Worm (Caenorhabditis elegans): ENCODE measurements around the gene zipt-16.

zipt-16 gene

DNA sequence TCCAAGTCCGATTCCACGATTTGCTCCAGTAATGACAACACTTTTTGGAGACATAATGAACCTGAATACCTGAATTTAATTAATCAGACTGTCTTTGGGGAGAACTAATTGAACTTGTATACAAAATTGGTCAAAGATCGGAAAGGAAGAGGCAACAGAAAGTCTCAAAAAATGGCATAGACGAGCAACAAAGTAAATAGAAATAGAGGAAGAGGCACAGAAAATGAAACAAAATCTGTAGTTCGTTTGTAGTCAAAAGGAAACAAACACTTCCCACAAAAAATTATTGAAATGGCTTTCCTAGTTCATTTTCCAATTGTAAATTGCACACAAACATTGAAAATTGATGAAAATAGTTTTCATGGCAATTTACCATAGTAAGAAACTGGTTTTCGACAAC lies 51.9 kb downstream of the zipt-16 start, which contains the start of gene C55A6.6:
Gene C55A6.6, minus strand, starts transcription at position 61 of the 400 bp plus-strand sequence.
- TF ChIP-seq blmp-1 (tag; optimal IDR thresholded peaks at IDR 0.05) (no peak), nhr-237 (tag; optimal IDR thresholded peaks at IDR 0.05) (no peak), mep-1 (tag; optimal IDR thresholded peaks at IDR 0.05) (no peak), ceh-43 (GFP tag; optimal IDR thresholded peaks at IDR 0.05) (no peak), lin-32 (GFP tag; optimal IDR thresholded peaks at IDR 0.05) (no peak)

DNA sequence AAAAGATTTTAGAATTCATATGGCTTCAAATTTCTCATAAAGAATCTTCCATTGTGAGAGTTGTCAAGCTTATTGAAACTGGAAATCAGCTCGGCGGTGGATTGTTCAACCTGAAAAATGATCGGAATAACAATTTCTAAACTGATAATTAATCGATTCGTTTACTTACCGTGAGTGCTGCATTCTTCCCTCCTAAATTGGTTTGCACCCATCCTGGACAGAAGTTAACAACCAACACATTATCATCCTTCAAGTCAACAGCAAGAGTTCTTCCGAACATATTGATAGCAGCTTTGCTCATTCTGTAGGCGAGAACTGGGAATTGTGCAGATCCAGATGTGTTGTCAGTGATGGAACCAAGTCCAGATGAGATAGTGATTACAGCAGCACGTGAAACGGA lies 52.3 kb downstream of the zipt-16 start:
- no peak for TF ChIP-seq nhr-237 (tag; optimal IDR thresholded peaks at IDR 0.05)
- TF ChIP-seq tbx-8 (GFP tag; optimal IDR thresholded peaks at IDR 0.05) = no peak
- TF ChIP-seq bed-3 (GFP tag; optimal IDR thresholded peaks at IDR 0.05) = no peak
- no peak for TF ChIP-seq nhr-12 (tag; optimal IDR thresholded peaks at IDR 0.05)
- TF ChIP-seq sptf-1 (tag; optimal IDR thresholded peaks at IDR 0.05) = no peak
- TF ChIP-seq nhr-76 (tag; optimal IDR thresholded peaks at IDR 0.05) = no peak
- TF ChIP-seq mls-2 (tag; optimal IDR thresholded peaks at IDR 0.05) = no peak
- no peak for TF ChIP-seq ceh-43 (GFP tag; optimal IDR thresholded peaks at IDR 0.05)
- no peak for TF ChIP-seq zip-8 (tag; optimal IDR thresholded peaks at IDR 0.05)
- no peak for TF ChIP-seq blmp-1 (tag; optimal IDR thresholded peaks at IDR 0.05)
- no peak for TF ChIP-seq ces-1 (GFP tag; optimal IDR thresholded peaks at IDR 0.05)
- TF ChIP-seq ztf-11 (tag; optimal IDR thresholded peaks at IDR 0.05) = no peak
- TF ChIP-seq elt-3 (tag; optimal IDR thresholded peaks at IDR 0.05) = no peak
- TF ChIP-seq M03D4.4 (tag; optimal IDR thresholded peaks at IDR 0.05) = no peak
- no peak for TF ChIP-seq elt-1 (tag; optimal IDR thresholded peaks at IDR 0.05; ENCODE audit: borderline replicate concordance, insufficient read depth)
- TF ChIP-seq snpc-4 (tag; optimal IDR thresholded peaks at IDR 0.05) = no peak
- no peak for TF ChIP-seq unc-39 (tag; optimal IDR thresholded peaks at IDR 0.05)
- TF ChIP-seq ceh-83 (GFP tag; optimal IDR thresholded peaks at IDR 0.05) = no peak

DNA sequence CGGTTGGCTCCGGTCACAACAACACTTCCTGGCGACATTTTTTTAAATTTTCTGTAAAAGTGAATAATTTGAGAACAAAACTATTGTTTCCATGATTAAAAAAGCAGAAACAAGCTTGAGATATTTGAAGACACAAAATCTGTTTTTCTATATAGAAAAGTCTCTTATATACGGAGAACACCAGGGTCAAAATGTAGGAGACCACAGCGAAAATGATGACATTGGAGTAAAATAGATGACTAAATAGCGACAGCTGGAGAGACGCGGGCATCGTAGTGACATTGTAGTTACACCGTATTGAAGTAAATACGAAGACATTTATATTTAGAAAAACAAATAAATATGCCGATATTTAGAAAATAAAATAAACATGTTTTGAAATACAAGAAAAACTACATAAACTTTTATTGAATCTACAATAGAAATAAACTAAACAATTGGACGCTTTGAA lies 53.4 kb downstream of the zipt-16 start, which contains the start of gene sdz-8:
Gene sdz-8, minus strand, starts transcription at position 51 of the 451 bp plus-strand sequence.
- TF ChIP-seq ceh-43 (GFP tag; optimal IDR thresholded peaks at IDR 0.05) = no peak
- TF ChIP-seq unc-62 (GFP tag; optimal IDR thresholded peaks at IDR 0.05) = no peak
- no peak for TF ChIP-seq M03D4.4 (tag; optimal IDR thresholded peaks at IDR 0.05)
- TF ChIP-seq nhr-237 (tag; optimal IDR thresholded peaks at IDR 0.05) = no peak
- no peak for TF ChIP-seq elt-3 (tag; optimal IDR thresholded peaks at IDR 0.05)
- no peak for TF ChIP-seq ham-2 (GFP tag; optimal IDR thresholded peaks at IDR 0.05)
